Worm (Caenorhabditis elegans) whole organism, dauer: ENCODE data around the gene C04E12.2.
"Not testable (repeated sequence)": the region's sequence is repeated elsewhere in the genome, so short reads cannot be mapped to it uniquely, and the experiment has no call there.

Source experiments
- unc-62 ChIP-seq: sonication (generic microtip); optimal IDR thresholded peaks from 2 replicates; lab custom pipeline; 2017; ENCODE audit warnings: missing biosample characterization, missing genetic modification reagents, missing genetic modification characterization

The C04E12.2 gene

ce11 chrV:3357106-3357505 is 10.8 kb upstream of the C04E12.2 start, which contains the start of gene scrm-3:
TSS of gene scrm-3 (minus strand) at chrV:3357206.
- TF ChIP-seq unc-62 (GFP tag; lab: Kevin White, UChicago), result no peak

- TF ChIP-seq unc-62 (GFP tag; lab: Kevin White, UChicago), result no peak
Measured at ce11 chrV:3358267-3358666, 9.6 kb upstream of the C04E12.2 start, which contains the start of gene C04E12.5. TSS of gene C04E12.5 (plus strand) at chrV:3358567.

- no peak for TF ChIP-seq unc-62 (GFP tag; lab: Kevin White, UChicago)
Measured at ce11 chrV:3361633-3362032, 6.2 kb upstream of the C04E12.2 start.

- TF ChIP-seq unc-62 (GFP tag; lab: Kevin White, UChicago), result no peak
Measured at ce11 chrV:3362475-3362874, 5.4 kb upstream of the C04E12.2 start, which contains the start of gene C04E12.4. TSS of gene C04E12.4 (plus strand) at chrV:3362775.

ce11 chrV:3372673-3373072 is 4.8 kb downstream of the C04E12.2 start, which contains the start of gene srx-121:
TSS of gene srx-121 (minus strand) at chrV:3372773.
- TF ChIP-seq unc-62 (GFP tag; lab: Kevin White, UChicago), result no peak

ce11 chrV:3376973-3377372 is 9.1 kb downstream of the C04E12.2 start, which contains the start of gene srbc-2:
TSS of gene srbc-2 (minus strand) at chrV:3377073.
- TF ChIP-seq unc-62 (GFP tag; lab: Kevin White, UChicago), result no peak

ce11 chrV:3388299-3388698 is 20.4 kb downstream of the C04E12.2 start:
- TF ChIP-seq unc-62 (GFP tag; lab: Kevin White, UChicago), result no peak

- no peak for TF ChIP-seq unc-62 (GFP tag; lab: Kevin White, UChicago)
Measured at ce11 chrV:3391005-3391404, 23.1 kb downstream of the C04E12.2 start.

ce11 chrV:3394065-3394464 is 26.2 kb downstream of the C04E12.2 start:
- no peak for TF ChIP-seq unc-62 (GFP tag; lab: Kevin White, UChicago)

- no peak for TF ChIP-seq unc-62 (GFP tag; lab: Kevin White, UChicago)
Measured at ce11 chrV:3394694-3395240, 26.9 kb downstream of the C04E12.2 start, which contains the start of gene T20D4.15. TSS of gene T20D4.15 (minus strand) at chrV:3394744.

- not testable (repeated sequence) for TF ChIP-seq unc-62 (GFP tag; lab: Kevin White, UChicago)
Measured at ce11 chrV:3396765-3397164, 28.9 kb downstream of the C04E12.2 start, which contains the start of gene T20D4.12. TSS of gene T20D4.12 (plus strand) at chrV:3397065.

ce11 chrV:3398314-3398713 is 30.4 kb downstream of the C04E12.2 start, which contains the start of gene T20D4.11:
TSS of gene T20D4.11 (plus strand) at chrV:3398690.
- TF ChIP-seq unc-62 (GFP tag; lab: Kevin White, UChicago), result no peak

- not testable (repeated sequence) for TF ChIP-seq unc-62 (GFP tag; lab: Kevin White, UChicago)
Measured at ce11 chrV:3399952-3400351, 32.1 kb downstream of the C04E12.2 start, which contains the start of gene T20D4.10. TSS of gene T20D4.10 (plus strand) at chrV:3400252.

- no peak for TF ChIP-seq unc-62 (GFP tag; lab: Kevin White, UChicago)
Measured at ce11 chrV:3408602-3409001, 40.7 kb downstream of the C04E12.2 start, which contains the start of gene T20D4.7. TSS of gene T20D4.7 (plus strand) at chrV:3408902.

- no peak for TF ChIP-seq unc-62 (GFP tag; lab: Kevin White, UChicago)
Measured at ce11 chrV:3409498-3409897, 41.6 kb downstream of the C04E12.2 start.

- TF ChIP-seq unc-62 (GFP tag; lab: Kevin White, UChicago), result no peak
Measured at ce11 chrV:3410098-3410570, 42.3 kb downstream of the C04E12.2 start, which contains the start of gene arrd-22. TSS of gene arrd-22 (plus strand) at chrV:3410520.

- no peak for TF ChIP-seq unc-62 (GFP tag; lab: Kevin White, UChicago)
Measured at ce11 chrV:3413010-3413409, 45.1 kb downstream of the C04E12.2 start, which contains the start of gene txt-11. TSS of gene txt-11 (plus strand) at chrV:3413310.
